Fruit fly (Drosophila melanogaster) whole organism, embryonic: ENCODE results near the gene ATPsynepsilonL.

Source experiments
- Abd-B ChIP-seq: fragments of 200-800 bp; sonication (Bioruptor generic); optimal IDR thresholded peaks from 2 replicates; lab custom pipeline; 2018; ENCODE audit warnings: missing biosample characterization, mild to moderate bottlenecking, missing genetic modification characterization, moderate library complexity
- Bgb ChIP-seq: fragments of 200-800 bp; sonication (Bioruptor generic); IDR thresholded peaks from 2 replicates; pipeline ENCODE4 v1.3.6; 2022; ENCODE audit warnings: missing biosample characterization, missing genetic modification characterization; ENCODE audit not compliant: partially characterized antibody
- CG10267 ChIP-seq: fragments of 200-800 bp; sonication (Bioruptor generic); optimal IDR thresholded peaks from 2 replicates; lab custom pipeline; 2018; ENCODE audit warnings: missing biosample characterization, mild to moderate bottlenecking, missing genetic modification characterization, moderate library complexity
- CG11696 ChIP-seq: fragments of 200-800 bp; sonication (Bioruptor generic); IDR thresholded peaks from 2 replicates; pipeline ENCODE4 v1.3.6; 2022; ENCODE audit warnings: missing biosample characterization, missing genetic modification characterization
- CG12104 ChIP-seq: fragments of 200-800 bp; sonication (Bioruptor generic); optimal IDR thresholded peaks from 3 replicates; lab custom pipeline; 2016; ENCODE audit warnings: missing biosample characterization, missing genetic modification characterization
- CG1529 ChIP-seq: fragments of 200-800 bp; sonication (Bioruptor generic); optimal IDR thresholded peaks from 3 replicates; lab custom pipeline; 2018; ENCODE audit warnings: missing biosample characterization, missing genetic modification characterization
- CG15601 ChIP-seq: fragments of 200-800 bp; sonication (Bioruptor generic); optimal IDR thresholded peaks from 3 replicates; lab custom pipeline; 2019; ENCODE audit warnings: missing biosample characterization, mild to moderate bottlenecking, missing genetic modification characterization, moderate library complexity
- CG16813 ChIP-seq: fragments of 200-800 bp; sonication (Bioruptor generic); IDR thresholded peaks from 3 replicates; pipeline ENCODE4 v1.3.6; 2022; ENCODE audit warnings: missing biosample characterization, missing genetic modification characterization; ENCODE audit not compliant: partially characterized antibody
- CG2202 ChIP-seq: fragments of 200-800 bp; sonication (Bioruptor generic); optimal IDR thresholded peaks from 2 replicates; lab custom pipeline; 2018; ENCODE audit warnings: missing biosample characterization, mild to moderate bottlenecking, missing genetic modification characterization
- CG3726 ChIP-seq: fragments of 200-800 bp; sonication (Bioruptor generic); IDR thresholded peaks from 3 replicates; pipeline ENCODE4, ENCODE4 v1.3.6; 2022; ENCODE audit warnings: missing biosample characterization, missing genetic modification characterization
- CG4730 ChIP-seq: fragments of 200-800 bp; sonication (Bioruptor generic); IDR thresholded peaks from 2 replicates; pipeline ENCODE4 v1.3.6; 2022; ENCODE audit warnings: missing biosample characterization, missing genetic modification characterization
- CG8089 ChIP-seq: fragments of 200-800 bp; sonication (Bioruptor generic); optimal IDR thresholded peaks from 3 replicates; lab custom pipeline; 2016; ENCODE audit warnings: missing biosample characterization, missing genetic modification characterization
- CG8924 ChIP-seq: fragments of 200-800 bp; optimal IDR thresholded peaks from 3 replicates; lab custom pipeline; 2019; ENCODE audit warnings: missing biosample characterization, mild to moderate bottlenecking, missing genetic modification characterization, moderate library complexity
- CG9609 ChIP-seq: fragments of 200-800 bp; sonication (Bioruptor generic); optimal IDR thresholded peaks from 3 replicates; lab custom pipeline; 2016; ENCODE audit warnings: missing biosample characterization, missing genetic modification characterization
- CG9727 ChIP-seq: fragments of 200-800 bp; sonication (Bioruptor generic); optimal IDR thresholded peaks from 3 replicates; lab custom pipeline; 2017; ENCODE audit warnings: missing biosample characterization, mild to moderate bottlenecking, missing genetic modification characterization
- Dfd ChIP-seq, 2 experiments: fragments of >200 bp; optimal IDR thresholded peaks; 2 replicates each; lab custom pipeline; 2017; ENCODE audit warnings: missing biosample characterization in 2 of 2, missing genetic modification characterization in 2 of 2
- Dip3 ChIP-seq: fragments of 200-800 bp; sonication (Bioruptor generic); optimal IDR thresholded peaks from 3 replicates; lab custom pipeline; 2016; ENCODE audit warnings: missing biosample characterization, missing genetic modification characterization
- Dp ChIP-seq: fragments of 200-800 bp; sonication (Bioruptor generic); optimal IDR thresholded peaks from 2 replicates; lab custom pipeline; 2018; ENCODE audit warnings: missing biosample characterization, mild to moderate bottlenecking, missing genetic modification characterization, moderate library complexity
- Drgx ChIP-seq: fragments of 200-800 bp; sonication (Bioruptor generic); IDR thresholded peaks from 2 replicates; pipeline ENCODE4 v1.3.6; 2022; ENCODE audit warnings: missing biosample characterization, missing genetic modification characterization
- Elba2 ChIP-seq: fragments of 200-800 bp; sonication (Bioruptor generic); optimal IDR thresholded peaks from 3 replicates; lab custom pipeline; 2016; ENCODE audit warnings: missing biosample characterization, missing genetic modification characterization
- Jarid2 ChIP-seq: fragments of 200-800 bp; sonication (Bioruptor generic); optimal IDR thresholded peaks from 3 replicates; lab custom pipeline; 2017; ENCODE audit warnings: mild to moderate bottlenecking, missing biosample characterization, missing genetic modification reagents, missing genetic modification characterization
- NFAT ChIP-seq: fragments of 200-800 bp; sonication (Bioruptor generic); IDR thresholded peaks from 2 replicates; pipeline ENCODE4 v1.3.6; 2022; ENCODE audit warnings: missing biosample characterization, missing genetic modification characterization
- Opbp ChIP-seq: fragments of 200-800 bp; sonication (Bioruptor generic); IDR thresholded peaks from 3 replicates; pipeline ENCODE4 v1.3.6; 2022; ENCODE audit warnings: missing biosample characterization, missing genetic modification characterization; ENCODE audit not compliant: partially characterized antibody
- Side ChIP-seq: fragments of 200-800 bp; sonication (Bioruptor generic); optimal IDR thresholded peaks from 2 replicates; lab custom pipeline; 2016; ENCODE audit warnings: missing biosample characterization, missing genetic modification characterization
- Six4 ChIP-seq: fragments of 200-800 bp; sonication (Bioruptor generic); optimal IDR thresholded peaks from 2 replicates; lab custom pipeline; 2016; ENCODE audit warnings: missing biosample characterization, missing genetic modification characterization
- ab ChIP-seq: fragments of 200-800 bp; sonication (Bioruptor generic); optimal IDR thresholded peaks from 2 replicates; lab custom pipeline; 2016; ENCODE audit warnings: missing biosample characterization, missing genetic modification characterization
- amos ChIP-seq: fragments of 200-800 bp; sonication (Bioruptor generic); IDR thresholded peaks from 2 replicates; pipeline ENCODE4 v1.3.6; 2022; ENCODE audit warnings: missing biosample characterization, missing genetic modification characterization; ENCODE audit not compliant: partially characterized antibody
- aop ChIP-seq: fragments of 200-800 bp; sonication (Bioruptor generic); IDR thresholded peaks from 2 replicates; pipeline ENCODE4 v1.3.6; 2022; ENCODE audit warnings: missing biosample characterization, missing genetic modification characterization
- cas ChIP-seq: fragments of 200-800 bp; sonication (Bioruptor generic); IDR thresholded peaks from 2 replicates; pipeline ENCODE4 v1.3.6; 2022; ENCODE audit warnings: missing biosample characterization, missing genetic modification characterization
- cato ChIP-seq: fragments of 200-800 bp; sonication (Bioruptor generic); optimal IDR thresholded peaks from 2 replicates; lab custom pipeline; 2016; ENCODE audit warnings: missing biosample characterization, missing genetic modification characterization, borderline replicate concordance
- cwo ChIP-seq: fragments of 200-800 bp; sonication (Bioruptor generic); optimal IDR thresholded peaks from 3 replicates; lab custom pipeline; 2017; ENCODE audit warnings: missing biosample characterization, missing genetic modification characterization, mild to moderate bottlenecking, moderate library complexity, missing genetic modification reagents
- da ChIP-seq: fragments of 200-800 bp; sonication (Bioruptor generic); optimal IDR thresholded peaks from 2 replicates; lab custom pipeline; 2016; ENCODE audit warnings: missing biosample characterization, missing genetic modification characterization
- gem ChIP-seq: fragments of 200-800 bp; sonication (Bioruptor generic); optimal IDR thresholded peaks from 2 replicates; lab custom pipeline; 2019; ENCODE audit warnings: missing biosample characterization, mild to moderate bottlenecking, missing genetic modification characterization, moderate library complexity
- ind ChIP-seq: fragments of 200-800 bp; sonication (Bioruptor generic); optimal IDR thresholded peaks from 3 replicates; lab custom pipeline; 2016; ENCODE audit warnings: missing biosample characterization, missing genetic modification characterization
- kah ChIP-seq: fragments of 200-800 bp; sonication (Bioruptor generic); optimal IDR thresholded peaks from 2 replicates; lab custom pipeline; 2018; ENCODE audit warnings: missing biosample characterization, mild to moderate bottlenecking, missing genetic modification characterization
- kay ChIP-seq: fragments of 200-800 bp; sonication (Bioruptor generic); optimal IDR thresholded peaks from 2 replicates; lab custom pipeline; 2016; ENCODE audit warnings: missing biosample characterization, missing genetic modification characterization
- pita ChIP-seq: fragments of 200-800 bp; sonication (Bioruptor generic); optimal IDR thresholded peaks from 2 replicates; lab custom pipeline; 2017; ENCODE audit warnings: missing biosample characterization, mild to moderate bottlenecking, missing genetic modification characterization
- psq ChIP-seq: fragments of 200-800 bp; sonication (Bioruptor generic); optimal IDR thresholded peaks from 2 replicates; lab custom pipeline; 2017; ENCODE audit warnings: missing biosample characterization, missing genetic modification characterization
- row ChIP-seq: fragments of 200-800 bp; sonication (Bioruptor generic); IDR thresholded peaks from 3 replicates; pipeline ENCODE4 v1.3.6; 2022; ENCODE audit warnings: missing biosample characterization, missing genetic modification characterization
- run ChIP-seq: fragments of 200-800 bp; sonication (Bioruptor generic); optimal IDR thresholded peaks from 3 replicates; lab custom pipeline; 2018; ENCODE audit warnings: missing biosample characterization, mild to moderate bottlenecking, missing genetic modification characterization
- sisA ChIP-seq: fragments of 200-800 bp; sonication (Bioruptor generic); IDR thresholded peaks from 2 replicates; pipeline ENCODE4 v1.3.6; 2022; ENCODE audit warnings: missing biosample characterization, missing genetic modification characterization
- slp2 ChIP-seq: fragments of 200-800 bp; sonication (Bioruptor generic); optimal IDR thresholded peaks from 2 replicates; lab custom pipeline; 2016; ENCODE audit warnings: missing biosample characterization, missing genetic modification characterization
- ssp ChIP-seq: fragments of 200-800 bp; sonication (Bioruptor generic); IDR thresholded peaks from 2 replicates; pipeline ENCODE4 v1.3.6; 2022; ENCODE audit warnings: missing biosample characterization, missing genetic modification characterization
- tio ChIP-seq: fragments of 200-800 bp; sonication (Bioruptor generic); optimal IDR thresholded peaks from 2 replicates; lab custom pipeline; 2017; ENCODE audit warnings: missing biosample characterization, missing genetic modification characterization, inconsistent platforms
- tll ChIP-seq, 2 experiments: fragments of 200-800 bp in 1 of 2; fragments of >200 bp in 1 of 2; sonication (Bioruptor generic) in 1 of 2; optimal IDR thresholded peaks; 2 replicates each; lab custom pipeline; 2017 to 2019; ENCODE audit warnings: missing biosample characterization in 2 of 2, missing genetic modification characterization in 2 of 2, mild to moderate bottlenecking in 1 of 2, moderate library complexity in 1 of 2
- tup ChIP-seq: fragments of 200-800 bp; sonication (Bioruptor generic); optimal IDR thresholded peaks from 2 replicates; lab custom pipeline; 2016; ENCODE audit warnings: missing biosample characterization, mild to moderate bottlenecking, missing genetic modification characterization, moderate library complexity
- wdn ChIP-seq: fragments of 200-800 bp; sonication (Bioruptor generic); IDR thresholded peaks from 2 replicates; pipeline ENCODE4 v1.3.6; 2022; ENCODE audit warnings: missing biosample characterization, missing genetic modification characterization
- yki ChIP-seq: fragments of >200 bp; optimal IDR thresholded peaks from 3 replicates; lab custom pipeline; 2018

ATPsynepsilonL gene

DNA sequence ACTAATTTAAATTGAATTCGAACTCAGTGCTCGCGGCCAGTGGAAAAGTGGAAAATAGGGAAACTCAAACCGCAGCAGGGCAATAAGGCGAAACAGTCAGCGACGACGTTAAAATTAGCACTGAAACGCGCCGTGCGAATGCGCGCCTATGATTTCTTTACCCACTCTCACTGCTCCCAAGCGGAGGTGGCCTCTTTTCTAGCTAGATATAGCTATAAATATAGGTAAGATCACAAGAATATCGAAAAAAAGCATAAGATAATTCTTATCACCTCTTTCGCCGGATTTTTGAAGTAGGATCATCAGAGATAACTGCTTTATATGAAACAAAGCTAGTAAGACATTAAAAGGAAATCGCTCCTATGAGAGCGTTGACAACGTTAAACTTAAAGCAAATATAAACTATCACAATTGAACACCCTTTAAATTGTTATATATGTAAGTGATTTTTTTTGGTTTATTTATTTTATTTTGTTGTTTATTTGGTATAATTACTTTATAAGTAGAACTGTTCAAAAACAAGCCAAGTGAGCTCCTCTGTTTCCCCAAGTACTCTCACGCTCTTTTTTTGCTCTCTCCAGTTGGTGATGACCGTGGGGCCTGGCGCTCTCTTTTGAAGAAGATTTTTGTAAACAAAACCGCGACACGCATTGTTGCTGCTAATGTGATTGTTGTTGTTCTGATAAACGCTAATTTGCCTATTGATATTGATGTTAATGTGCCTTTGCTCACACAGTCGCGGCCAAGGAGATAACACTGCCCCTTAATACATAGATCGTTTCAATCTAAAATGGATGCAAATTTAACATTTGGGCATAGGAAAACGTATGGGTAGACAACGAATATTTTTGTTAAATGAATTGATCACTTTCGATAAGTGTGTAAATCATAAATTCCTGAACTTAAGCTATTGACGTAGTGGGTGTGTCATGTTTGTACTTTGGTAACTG, 18.4 kb downstream of the ATPsynepsilonL start, which contains the start of gene tws (continued):
- TF ChIP-seq Abd-B (GFP tag; lab: Kevin White, UChicago): no peak
- peak; percentile 10 for TF ChIP-seq CG15601
- TF ChIP-seq Drgx (GFP tag; lab: Robert Waterston, UW): peak; percentile 39; the same call in 1 of the 2 replicates
- TF ChIP-seq aop (GFP tag; lab: Robert Waterston, UW): no peak
- TF ChIP-seq Dfd (GFP tag; optimal IDR thresholded peaks at IDR 0.05; lab: Kevin White, UChicago): no peak
- TF ChIP-seq tup: peak; percentile 36
- no peak for TF ChIP-seq pita (GFP tag; lab: Kevin White, UChicago)
- TF ChIP-seq Elba2 (GFP tag; lab: Kevin White, UChicago): no peak
- peak; percentile 54 for TF ChIP-seq CG9727 (GFP tag; lab: Kevin White, UChicago)
- TF ChIP-seq kah (GFP tag; lab: Kevin White, UChicago): no peak
- TF ChIP-seq gem (tag; lab: Kevin White, UChicago): peak; percentile 67
- peak; percentile 44 for TF ChIP-seq cwo
- TF ChIP-seq Side (GFP tag; lab: Kevin White, UChicago): no peak
- TF ChIP-seq Six4 (GFP tag; lab: Kevin White, UChicago): no peak
- TF ChIP-seq CG10267 (tag; lab: Kevin White, UChicago): peak; percentile 27
- no peak for TF ChIP-seq CG16813 (GFP tag; lab: Robert Waterston, UW)
- peak; percentile 46; the same call in 1 of the 2 replicates for TF ChIP-seq Bgb (GFP tag; lab: Robert Waterston, UW)
- peak; percentile 35 for TF ChIP-seq tio (GFP tag; lab: Kevin White, UChicago)
- no peak for TF ChIP-seq Dp (GFP tag; lab: Kevin White, UChicago)
- TF ChIP-seq CG3726 (GFP tag; lab: Robert Waterston, UW): peak; percentile 41; the same call in 1 of the 3 replicates
- peak; percentile 57 for TF ChIP-seq run
- TF ChIP-seq ssp: no peak
- TF ChIP-seq slp2 (GFP tag; lab: Kevin White, UChicago): peak; percentile 30
- peak; percentile 28; the same call in 1 of the 2 replicates for TF ChIP-seq cas
- peak; percentile 90 for TF ChIP-seq row
- TF ChIP-seq Jarid2: peak; percentile 57
- peak; percentile 2 for TF ChIP-seq ind (GFP tag; lab: Kevin White, UChicago)
- peak; percentile 53; the same call in 1 of the 2 replicates for TF ChIP-seq NFAT (GFP tag; lab: Robert Waterston, UW)
- no peak; the same call in 1 of the 2 replicates for TF ChIP-seq amos (GFP tag; lab: Robert Waterston, UW)
- TF ChIP-seq wdn (GFP tag; lab: Robert Waterston, UW): peak; percentile 58
- TF ChIP-seq CG4730 (GFP tag; lab: Robert Waterston, UW): no peak
- no peak for TF ChIP-seq kay
- TF ChIP-seq sisA (GFP tag; lab: Robert Waterston, UW): no peak
- no peak for TF ChIP-seq da (GFP tag; lab: Kevin White, UChicago)
- TF ChIP-seq CG11696 (GFP tag; lab: Robert Waterston, UW): peak; percentile 95
- no peak for TF ChIP-seq psq
- TF ChIP-seq CG12104 (GFP tag; lab: Kevin White, UChicago): peak; percentile 12
- peak; percentile 30 for TF ChIP-seq yki (lab: Kevin White, UChicago)
- no peak for TF ChIP-seq tll (GFP tag; optimal IDR thresholded peaks at IDR 0.05; lab: Kevin White, UChicago)
- TF ChIP-seq Opbp (GFP tag; lab: Robert Waterston, UW): 0 out of 3 replicates have a peak, but pooled peaks have one; percentile 31
- peak; percentile 37 for TF ChIP-seq CG8089 (GFP tag; lab: Kevin White, UChicago)
- no peak for TF ChIP-seq CG9609 (GFP tag; lab: Kevin White, UChicago)
- no peak for TF ChIP-seq ab (GFP tag; lab: Kevin White, UChicago)
- TF ChIP-seq Dip3 (GFP tag; lab: Kevin White, UChicago): peak; percentile 39
- no peak for TF ChIP-seq CG2202 (tag; lab: Kevin White, UChicago)
- TF ChIP-seq cato: no peak
- TF ChIP-seq CG8924 (tag; lab: Kevin White, UChicago): peak; percentile 47
- peak; percentile 24 for TF ChIP-seq CG1529 (GFP tag; lab: Kevin White, UChicago)
